Fruit fly (Drosophila melanogaster) whole organism, embryonic: ENCODE results near the gene CG31650.

ENCODE experiments used
- ATbp ChIP-seq: fragments of 200-800 bp; sonication (Bioruptor generic); optimal IDR thresholded peaks from 2 replicates; lab custom pipeline; 2017; ENCODE audit warnings: missing biosample characterization, mild to moderate bottlenecking, missing genetic modification characterization, missing genetic modification reagents
- Antp ChIP-seq: fragments of 200-800 bp; sonication (Bioruptor generic); optimal IDR thresholded peaks from 3 replicates; lab custom pipeline; 2016; ENCODE audit warnings: missing biosample characterization, missing genetic modification characterization
- Awh ChIP-seq: fragments of 200-800 bp; sonication (Bioruptor generic); IDR thresholded peaks from 2 replicates; pipeline ENCODE4, ENCODE4 v1.3.6; 2022; ENCODE audit warnings: missing biosample characterization, missing genetic modification characterization
- BEAF-32 ChIP-seq: fragments of 200-800 bp; sonication (Bioruptor generic); optimal IDR thresholded peaks from 3 replicates; lab custom pipeline; 2017; ENCODE audit warnings: missing biosample characterization, missing genetic modification characterization, mild to moderate bottlenecking, moderate library complexity, missing genetic modification reagents
- Bgb ChIP-seq: fragments of 200-800 bp; sonication (Bioruptor generic); IDR thresholded peaks from 2 replicates; pipeline ENCODE4 v1.3.6; 2022; ENCODE audit warnings: missing biosample characterization, missing genetic modification characterization; ENCODE audit not compliant: partially characterized antibody
- CG10147 ChIP-seq: fragments of 200-800 bp; sonication (Bioruptor generic); optimal IDR thresholded peaks from 2 replicates; lab custom pipeline; 2019; ENCODE audit warnings: missing biosample characterization, mild to moderate bottlenecking, missing genetic modification characterization, moderate library complexity
- CG1024 ChIP-seq: fragments of 200-800 bp; sonication (Bioruptor generic); IDR thresholded peaks from 2 replicates; pipeline ENCODE4 v1.3.6; 2022; ENCODE audit warnings: missing biosample characterization, missing genetic modification characterization
- CG10274 ChIP-seq: fragments of 200-800 bp; sonication (Bioruptor generic); optimal IDR thresholded peaks from 3 replicates; lab custom pipeline; 2017; ENCODE audit warnings: missing biosample characterization, mild to moderate bottlenecking, missing genetic modification characterization
- CG10565 ChIP-seq: fragments of 200-800 bp; sonication (Bioruptor generic); optimal IDR thresholded peaks from 3 replicates; lab custom pipeline; 2016; ENCODE audit warnings: missing biosample characterization, mild to moderate bottlenecking, missing genetic modification characterization
- CG11247 ChIP-seq: fragments of 200-800 bp; sonication (Bioruptor generic); IDR thresholded peaks from 2 replicates; pipeline ENCODE4 v1.3.6; 2022; ENCODE audit warnings: missing biosample characterization, missing genetic modification characterization
- CG11456 ChIP-seq: fragments of 200-800 bp; sonication (Bioruptor generic); IDR thresholded peaks from 3 replicates; pipeline ENCODE4 v1.3.6; 2022; ENCODE audit warnings: missing biosample characterization, missing genetic modification characterization
- CG12104 ChIP-seq: fragments of 200-800 bp; sonication (Bioruptor generic); optimal IDR thresholded peaks from 3 replicates; lab custom pipeline; 2016; ENCODE audit warnings: missing biosample characterization, missing genetic modification characterization
- CG14710 ChIP-seq: fragments of 200-800 bp; sonication (Bioruptor generic); optimal IDR thresholded peaks from 3 replicates; lab custom pipeline; 2019; ENCODE audit warnings: missing biosample characterization, mild to moderate bottlenecking, missing genetic modification characterization, moderate library complexity
- CG17829 ChIP-seq: fragments of 200-800 bp; optimal IDR thresholded peaks from 2 replicates; lab custom pipeline; 2019; ENCODE audit warnings: missing biosample characterization, mild to moderate bottlenecking, missing genetic modification characterization, moderate library complexity
- CG18011 ChIP-seq: fragments of 200-800 bp; sonication (Bioruptor generic); optimal IDR thresholded peaks from 2 replicates; lab custom pipeline; 2017; ENCODE audit warnings: missing biosample characterization, missing genetic modification characterization, mild to moderate bottlenecking, moderate library complexity, missing genotype
- CG2129 ChIP-seq: fragments of 200-800 bp; sonication (Bioruptor generic); IDR thresholded peaks from 2 replicates; pipeline ENCODE4 v1.3.6; 2022; ENCODE audit warnings: missing biosample characterization, missing genetic modification characterization; ENCODE audit not compliant: partially characterized antibody
- CG4424 ChIP-seq: fragments of 200-800 bp; sonication (Bioruptor generic); optimal IDR thresholded peaks from 3 replicates; lab custom pipeline; 2016; ENCODE audit warnings: missing biosample characterization, missing genetic modification characterization
- CG6791 ChIP-seq: fragments of 200-800 bp; sonication (Bioruptor generic); IDR thresholded peaks from 3 replicates; pipeline ENCODE4 v1.3.6; 2022; ENCODE audit warnings: missing biosample characterization, missing genetic modification characterization; ENCODE audit not compliant: partially characterized antibody
- CG6854 ChIP-seq: fragments of 200-800 bp; sonication (Bioruptor generic); optimal IDR thresholded peaks from 3 replicates; lab custom pipeline; 2017; ENCODE audit warnings: missing biosample characterization, mild to moderate bottlenecking, missing genetic modification characterization
- CHES-1-like ChIP-seq: fragments of 200-800 bp; sonication (Bioruptor generic); optimal IDR thresholded peaks from 2 replicates; lab custom pipeline; 2016; ENCODE audit warnings: missing biosample characterization, missing genetic modification characterization
- Dll ChIP-seq: fragments of 200-800 bp; sonication (Bioruptor generic); IDR thresholded peaks from 4 replicates; pipeline ENCODE4 v1.3.6; 2022; ENCODE audit warnings: missing biosample characterization, missing genetic modification characterization; ENCODE audit not compliant: partially characterized antibody
- Doc3 ChIP-seq: fragments of 200-800 bp; sonication (Bioruptor generic); IDR thresholded peaks from 3 replicates; pipeline ENCODE4 v1.3.6; 2022; ENCODE audit warnings: missing biosample characterization, missing genetic modification characterization; ENCODE audit not compliant: partially characterized antibody
- Hr39 ChIP-seq: fragments of >200 bp; optimal IDR thresholded peaks from 2 replicates; lab custom pipeline; 2017
- MBD-R2 ChIP-seq: fragments of 200-800 bp; sonication (Bioruptor generic); IDR thresholded peaks from 2 replicates; pipeline ENCODE4 v1.3.6; 2022; ENCODE audit warnings: missing biosample characterization, missing genetic modification characterization
- Meics ChIP-seq: fragments of 200-800 bp; sonication (Bioruptor generic); optimal IDR thresholded peaks from 2 replicates; lab custom pipeline; 2017; ENCODE audit warnings: missing biosample characterization, mild to moderate bottlenecking, missing genetic modification characterization
- Opbp ChIP-seq: fragments of 200-800 bp; sonication (Bioruptor generic); IDR thresholded peaks from 3 replicates; pipeline ENCODE4 v1.3.6; 2022; ENCODE audit warnings: missing biosample characterization, missing genetic modification characterization; ENCODE audit not compliant: partially characterized antibody
- Rfx ChIP-seq: fragments of 200-800 bp; sonication (Bioruptor generic); IDR thresholded peaks from 2 replicates; pipeline ENCODE4 v1.3.6; 2022; ENCODE audit warnings: missing biosample characterization, missing genetic modification characterization
- Side ChIP-seq: fragments of 200-800 bp; sonication (Bioruptor generic); optimal IDR thresholded peaks from 2 replicates; lab custom pipeline; 2016; ENCODE audit warnings: missing biosample characterization, missing genetic modification characterization
- Sin3A ChIP-seq: fragments of >200 bp; optimal IDR thresholded peaks from 2 replicates; lab custom pipeline; 2018
- Sry-β ChIP-seq: fragments of 200-800 bp; sonication (Bioruptor generic); optimal IDR thresholded peaks from 2 replicates; lab custom pipeline; 2018; ENCODE audit warnings: missing biosample characterization, mild to moderate bottlenecking, missing genetic modification characterization, moderate library complexity
- Sry-δ ChIP-seq: fragments of 200-800 bp; sonication (Bioruptor generic); optimal IDR thresholded peaks from 2 replicates; lab custom pipeline; 2016; ENCODE audit warnings: missing biosample characterization, missing genetic modification characterization
- Taf1 ChIP-seq: fragments of 200-800 bp; sonication (Bioruptor generic); IDR thresholded peaks from 2 replicates; pipeline ENCODE4 v1.3.6; 2022; ENCODE audit warnings: missing biosample characterization, missing genetic modification characterization
- Xrp1 ChIP-seq: fragments of 200-800 bp; sonication (Bioruptor generic); IDR thresholded peaks from 2 replicates; pipeline ENCODE4 v1.3.6; 2022; ENCODE audit warnings: missing biosample characterization, missing genetic modification characterization
- amos ChIP-seq: fragments of 200-800 bp; sonication (Bioruptor generic); IDR thresholded peaks from 2 replicates; pipeline ENCODE4 v1.3.6; 2022; ENCODE audit warnings: missing biosample characterization, missing genetic modification characterization; ENCODE audit not compliant: partially characterized antibody
- bcd ChIP-seq: fragments of 200-800 bp; sonication (Bioruptor generic); optimal IDR thresholded peaks from 2 replicates; lab custom pipeline; 2017; ENCODE audit warnings: missing biosample characterization, mild to moderate bottlenecking, missing genetic modification characterization
- croc ChIP-seq: fragments of 200-800 bp; sonication (Bioruptor generic); conservative IDR thresholded peaks from 3 replicates; pipeline ENCODE4 v1.3.6; 2022; ENCODE audit warnings: missing biosample characterization, missing genetic modification characterization
- dimm ChIP-seq: fragments of 200-800 bp; sonication (Bioruptor generic); IDR thresholded peaks from 2 replicates; pipeline ENCODE4 v1.3.6; 2022; ENCODE audit warnings: missing biosample characterization, missing genetic modification characterization
- ems ChIP-seq: fragments of 200-800 bp; sonication (Bioruptor generic); optimal IDR thresholded peaks from 3 replicates; lab custom pipeline; 2016; ENCODE audit warnings: missing biosample characterization, missing genetic modification characterization
- eve ChIP-seq, 2 experiments: fragments of >200 bp; optimal IDR thresholded peaks; 2 replicates each; lab custom pipeline; 2017; ENCODE audit warnings: missing biosample characterization in 2 of 2, missing genetic modification characterization in 2 of 2
- hb ChIP-seq: fragments of 200-800 bp; sonication (Bioruptor generic); IDR thresholded peaks from 3 replicates; pipeline ENCODE4 v1.3.6; 2022; ENCODE audit warnings: missing biosample characterization, missing genetic modification characterization; ENCODE audit not compliant: partially characterized antibody
- inv ChIP-seq: fragments of 200-800 bp; sonication (Bioruptor generic); IDR thresholded peaks from 2 replicates; pipeline ENCODE4 v1.3.6; 2022; ENCODE audit warnings: missing biosample characterization, missing genetic modification characterization; ENCODE audit not compliant: partially characterized antibody
- knrl ChIP-seq: fragments of 200-800 bp; sonication (Bioruptor generic); IDR thresholded peaks from 3 replicates; pipeline ENCODE4 v1.3.6; 2022; ENCODE audit warnings: missing biosample characterization, missing genetic modification characterization; ENCODE audit not compliant: partially characterized antibody
- row ChIP-seq: fragments of 200-800 bp; sonication (Bioruptor generic); IDR thresholded peaks from 3 replicates; pipeline ENCODE4 v1.3.6; 2022; ENCODE audit warnings: missing biosample characterization, missing genetic modification characterization
- schlank ChIP-seq: fragments of 200-800 bp; sonication (Bioruptor generic); optimal IDR thresholded peaks from 2 replicates; lab custom pipeline; 2018; ENCODE audit warnings: missing biosample characterization, mild to moderate bottlenecking, missing genetic modification characterization
- slou ChIP-seq: fragments of 200-800 bp; sonication (Bioruptor generic); optimal IDR thresholded peaks from 3 replicates; lab custom pipeline; 2016; ENCODE audit warnings: missing biosample characterization, missing genetic modification characterization
- wdn ChIP-seq: fragments of 200-800 bp; sonication (Bioruptor generic); IDR thresholded peaks from 2 replicates; pipeline ENCODE4 v1.3.6; 2022; ENCODE audit warnings: missing biosample characterization, missing genetic modification characterization

CG31650 gene

dm6 chr2L:5060952-5061478, 16.5 kb upstream of the CG31650 start (continued):
- TF ChIP-seq Meics (GFP tag; lab: Kevin White, UChicago) = peak; percentile 74
- no peak for TF ChIP-seq knrl (GFP tag; lab: Robert Waterston, UW)
- peak; percentile 28 for TF ChIP-seq CG14710 (tag; lab: Kevin White, UChicago)
- peak; percentile 41; the same call in 1 of the 2 replicates for TF ChIP-seq CG1024 (GFP tag; lab: Robert Waterston, UW)
- TF ChIP-seq Hr39 (lab: Kevin White, UChicago) = no peak
- peak; percentile 80 for TF ChIP-seq row
- TF ChIP-seq ATbp (GFP tag; lab: Kevin White, UChicago) = peak; percentile 73
- TF ChIP-seq dimm (GFP tag; lab: Robert Waterston, UW) = peak; percentile 55
- TF ChIP-seq CG6854 (GFP tag; lab: Kevin White, UChicago) = peak; percentile 55
- peak; percentile 62 for TF ChIP-seq ems
- TF ChIP-seq Xrp1 (GFP tag; lab: Robert Waterston, UW) = no peak; the same call in none of the 2 replicates
- TF ChIP-seq Taf1 = peak; percentile 72
- TF ChIP-seq schlank = peak; percentile 69
- no peak for TF ChIP-seq Opbp (GFP tag; lab: Robert Waterston, UW)
- TF ChIP-seq wdn (GFP tag; lab: Robert Waterston, UW) = no peak
- peak; percentile 69; the same call in 1 of the 3 replicates for TF ChIP-seq CG11456 (GFP tag; lab: Robert Waterston, UW)
- peak; percentile 38 for TF ChIP-seq CG18011
- TF ChIP-seq hb (GFP tag; lab: Robert Waterston, UW) = no peak

- peak; percentile 27; the same call in 1 of the 3 replicates for TF ChIP-seq CG6791 (GFP tag; lab: Robert Waterston, UW)
- TF ChIP-seq CG11247 (GFP tag; lab: Robert Waterston, UW) = no peak
Observed at dm6 chr2L:5060515-5060914, 16.0 kb upstream of the CG31650 start, which contains the start of gene qtc. TSS of gene qtc (plus strand) at chr2L:5060815.

DNA sequence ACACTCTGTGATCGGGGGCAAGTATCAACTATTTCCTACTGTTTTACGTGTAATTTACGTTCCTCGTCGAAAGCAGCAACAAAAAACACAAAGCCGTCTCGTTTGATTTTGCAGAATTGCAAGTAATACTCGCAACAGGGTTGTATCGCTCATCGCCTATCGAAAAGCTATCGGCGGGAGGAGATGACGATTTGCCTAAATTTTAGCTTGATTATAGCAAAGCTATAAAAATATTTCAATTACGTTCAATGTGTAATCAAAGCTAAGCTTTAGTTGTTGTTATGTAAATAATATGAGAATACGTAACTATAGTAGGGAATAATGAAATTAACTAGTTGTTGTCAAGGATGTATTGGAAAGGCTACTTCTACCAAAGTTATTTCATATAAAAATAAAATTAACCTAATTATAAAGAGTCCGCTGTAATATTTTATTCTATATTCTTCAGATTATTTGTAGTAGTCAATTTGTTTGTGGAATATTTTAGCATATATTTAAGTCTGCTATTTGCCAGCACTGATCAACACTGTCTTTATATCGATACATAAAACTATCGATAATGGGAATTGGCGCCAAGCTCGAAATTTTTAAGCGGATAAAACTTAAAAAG, 15.2 kb upstream of the CG31650 start, which contains the start of gene Rpn11:
Gene Rpn11, minus strand, starts transcription at position 146 of the 610 bp plus-strand sequence.
- TF ChIP-seq eve (GFP tag; optimal IDR thresholded peaks at IDR 0.05; lab: Kevin White, UChicago) = no peak
- TF ChIP-seq CG17829 (tag; lab: Kevin White, UChicago) = peak; percentile 72
- TF ChIP-seq inv = no peak
- TF ChIP-seq Sin3A (lab: Kevin White, UChicago) = peak; percentile 6
- TF ChIP-seq MBD-R2 = peak; percentile 73
- TF ChIP-seq Side = no peak
- no peak for TF ChIP-seq CG10274 (GFP tag; lab: Kevin White, UChicago)
- peak; percentile 47; the same call in 1 of the 3 replicates for TF ChIP-seq Opbp (GFP tag; lab: Robert Waterston, UW)
- peak; percentile 78 for TF ChIP-seq BEAF-32 (GFP tag; lab: Kevin White, UChicago)
- TF ChIP-seq Rfx (GFP tag; lab: Robert Waterston, UW) = peak; percentile 52; the same call in 1 of the 2 replicates
- TF ChIP-seq CG10147 (GFP tag; lab: Kevin White, UChicago) = peak; percentile 72
- peak; percentile 7 for TF ChIP-seq CHES-1-like (GFP tag; lab: Kevin White, UChicago)
- TF ChIP-seq CG10565 (GFP tag; lab: Kevin White, UChicago) = no peak
- 0 out of 3 replicates have a peak, but pooled peaks have one; percentile 33 for TF ChIP-seq Doc3 (GFP tag; lab: Robert Waterston, UW)
- peak; percentile 69 for TF ChIP-seq CG4424 (GFP tag; lab: Kevin White, UChicago)
- peak; percentile 51 for TF ChIP-seq CG12104 (GFP tag; lab: Kevin White, UChicago)
- peak; percentile 97 for TF ChIP-seq Sry-β (GFP tag; lab: Kevin White, UChicago)
- TF ChIP-seq Sry-δ (GFP tag; lab: Kevin White, UChicago) = peak; percentile 51
- peak; percentile 64 for TF ChIP-seq bcd (GFP tag; lab: Kevin White, UChicago)
- TF ChIP-seq Dll (GFP tag; lab: Robert Waterston, UW) = peak; percentile 74
- peak; percentile 18 for TF ChIP-seq Antp
- TF ChIP-seq amos (GFP tag; lab: Robert Waterston, UW) = peak; percentile 45
- TF ChIP-seq slou (GFP tag; lab: Kevin White, UChicago) = peak; percentile 49
- peak; percentile 21; the same call in 1 of the 3 replicates for TF ChIP-seq croc
- TF ChIP-seq CG2129 = 0 out of 2 replicates have a peak, but pooled peaks have one; percentile 38
- TF ChIP-seq Awh (GFP tag; lab: Robert Waterston, UW) = no peak
- peak; percentile 36; the same call in 1 of the 2 replicates for TF ChIP-seq Bgb (GFP tag; lab: Robert Waterston, UW)
